Worm (Caenorhabditis elegans): ENCODE measurements around the gene oxi-1.

oxi-1 gene

DNA sequence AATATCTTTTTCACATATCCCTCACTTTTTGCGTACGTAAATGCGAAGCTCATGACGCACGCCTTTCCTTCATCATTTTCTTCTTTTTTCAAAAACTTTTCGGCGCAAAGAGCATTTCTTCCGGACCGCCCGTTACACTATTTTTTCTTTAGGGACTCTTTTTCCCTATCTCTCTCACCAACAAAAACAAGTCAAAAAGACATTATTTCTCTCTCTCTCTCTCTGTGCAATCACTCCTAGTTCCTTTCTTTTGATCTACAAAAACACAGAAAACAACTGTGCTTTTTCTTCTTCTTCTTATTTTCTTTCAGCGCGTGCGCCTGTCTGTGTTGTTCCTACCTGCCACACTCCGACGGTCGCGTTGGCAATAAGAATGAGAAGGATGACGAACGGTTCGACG is 42.0 kb upstream of the oxi-1 start:
- TF ChIP-seq ets-7 (tag; optimal IDR thresholded peaks at IDR 0.05) (no peak), hmg-4 (GFP tag; optimal IDR thresholded peaks at IDR 0.05) (no peak), hnd-1 (tag; optimal IDR thresholded peaks at IDR 0.05) (no peak), flt-1 (GFP tag; IDR thresholded peaks at IDR 0.05) (no peak)

ce11 chrIII:10816800-10817418 is 41.2 kb upstream of the oxi-1 start, which contains the start of gene sca-1:
TSS of gene sca-1 (minus strand) at chrIII:10816850.
- no peak for TF ChIP-seq ama-1 (optimal IDR thresholded peaks at IDR 0.05)
- TF ChIP-seq flt-1 (GFP tag; IDR thresholded peaks at IDR 0.05), result no peak
- TF ChIP-seq tra-4 (tag; optimal IDR thresholded peaks at IDR 0.05), result no peak
- no peak for TF ChIP-seq tbx-11 (GFP tag; IDR thresholded peaks at IDR 0.05)
- TF ChIP-seq tbx-37 (GFP tag; conservative IDR thresholded peaks at IDR 0.05), result no peak

DNA sequence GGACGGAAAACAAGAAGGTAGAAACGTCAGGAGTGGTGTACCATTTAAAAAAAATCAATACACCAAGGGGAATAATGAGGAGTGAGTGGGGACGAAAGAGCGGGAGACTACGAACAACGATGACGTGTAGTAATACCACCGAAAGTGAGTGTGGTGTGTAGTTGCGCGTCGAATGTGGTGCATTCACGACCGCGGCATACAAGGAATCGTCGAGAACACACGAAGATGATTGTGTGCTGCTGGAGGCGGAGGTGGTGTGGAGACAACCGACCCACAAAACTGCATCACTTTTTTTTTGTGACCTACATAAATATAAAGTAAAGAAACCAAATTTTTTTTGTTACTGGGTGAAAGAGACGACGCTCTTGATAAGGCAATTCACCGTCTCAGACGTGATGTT is 39.7 kb upstream of the oxi-1 start:
- TF ChIP-seq flt-1 (GFP tag; IDR thresholded peaks at IDR 0.05), result no peak
- peak; percentile 59 for TF ChIP-seq hmg-4 (GFP tag; optimal IDR thresholded peaks at IDR 0.05)

- no peak for TF ChIP-seq hmg-4 (GFP tag; optimal IDR thresholded peaks at IDR 0.05)
- no peak for TF ChIP-seq ama-1 (optimal IDR thresholded peaks at IDR 0.05)
- TF ChIP-seq tbx-11 (GFP tag; IDR thresholded peaks at IDR 0.05), result no peak
- TF ChIP-seq tbx-37 (GFP tag; conservative IDR thresholded peaks at IDR 0.05), result no peak
- no peak for TF ChIP-seq ets-7 (tag; optimal IDR thresholded peaks at IDR 0.05)
- TF ChIP-seq F13C5.2 (tag; optimal IDR thresholded peaks at IDR 0.05), result no peak
- no peak for TF ChIP-seq ceh-13 (GFP tag; optimal IDR thresholded peaks at IDR 0.05)
- no peak for TF ChIP-seq pes-1 (GFP tag; IDR thresholded peaks at IDR 0.05)
- no peak for TF ChIP-seq scrt-1 (GFP tag; IDR thresholded peaks at IDR 0.05)
- TF ChIP-seq sea-1 (GFP tag; conservative IDR thresholded peaks at IDR 0.05), result no peak
- no peak for TF ChIP-seq aly-1 (tag; optimal IDR thresholded peaks at IDR 0.05)
- no peak for TF ChIP-seq B0310.2 (tag; optimal IDR thresholded peaks at IDR 0.05)
- TF ChIP-seq ceh-36 (tag; optimal IDR thresholded peaks at IDR 0.05), result no peak
- no peak for TF ChIP-seq flt-1 (GFP tag; IDR thresholded peaks at IDR 0.05)
- TF ChIP-seq hmbx-1 (tag; optimal IDR thresholded peaks at IDR 0.05), result no peak
- no peak for TF ChIP-seq hnd-1 (tag; optimal IDR thresholded peaks at IDR 0.05)
- no peak for TF ChIP-seq tra-4 (tag; optimal IDR thresholded peaks at IDR 0.05)
Observed at ce11 chrIII:10819257-10819656, 38.8 kb upstream of the oxi-1 start.

DNA sequence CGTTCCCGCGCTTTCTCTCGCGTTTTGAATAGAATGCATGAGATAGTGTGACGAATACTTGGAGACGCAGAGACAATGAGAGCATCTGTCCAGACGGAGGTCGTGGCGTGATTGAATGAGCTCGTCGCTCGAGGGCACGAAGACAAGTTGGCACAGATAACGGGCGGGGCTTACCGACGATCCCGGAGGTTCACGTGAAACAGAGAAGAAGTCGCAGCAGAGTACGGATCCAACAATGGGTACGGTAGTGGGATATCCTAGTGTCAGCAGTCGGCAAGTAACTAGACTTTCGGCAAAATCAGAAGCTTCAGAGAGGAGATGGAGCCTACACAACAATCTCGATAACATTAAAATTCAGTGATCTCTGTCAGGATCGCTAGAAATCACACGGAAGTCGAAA is 38.3 kb upstream of the oxi-1 start:
- TF ChIP-seq ama-1 (optimal IDR thresholded peaks at IDR 0.05) (no peak), hmg-4 (GFP tag; optimal IDR thresholded peaks at IDR 0.05) (no peak), tbx-37 (GFP tag; conservative IDR thresholded peaks at IDR 0.05) (no peak), scrt-1 (GFP tag; IDR thresholded peaks at IDR 0.05) (no peak), pes-1 (GFP tag; IDR thresholded peaks at IDR 0.05) (no peak), hnd-1 (tag; optimal IDR thresholded peaks at IDR 0.05) (no peak), ceh-13 (GFP tag; optimal IDR thresholded peaks at IDR 0.05) (no peak), flt-1 (GFP tag; IDR thresholded peaks at IDR 0.05) (no peak), tbx-11 (GFP tag; IDR thresholded peaks at IDR 0.05) (no peak), sea-1 (GFP tag; conservative IDR thresholded peaks at IDR 0.05) (no peak), aly-1 (tag; optimal IDR thresholded peaks at IDR 0.05) (no peak), ceh-36 (tag; optimal IDR thresholded peaks at IDR 0.05) (no peak), hmbx-1 (tag; optimal IDR thresholded peaks at IDR 0.05) (no peak), B0310.2 (tag; optimal IDR thresholded peaks at IDR 0.05) (no peak)

- TF ChIP-seq hmg-4 (GFP tag; optimal IDR thresholded peaks at IDR 0.05) (no peak), aly-1 (tag; optimal IDR thresholded peaks at IDR 0.05) (no peak), scrt-1 (GFP tag; IDR thresholded peaks at IDR 0.05) (no peak), ama-1 (optimal IDR thresholded peaks at IDR 0.05) (no peak), tra-4 (tag; optimal IDR thresholded peaks at IDR 0.05) (no peak), ceh-13 (GFP tag; optimal IDR thresholded peaks at IDR 0.05) (no peak), ceh-36 (tag; optimal IDR thresholded peaks at IDR 0.05) (no peak), tbx-37 (GFP tag; conservative IDR thresholded peaks at IDR 0.05) (no peak), F13C5.2 (tag; optimal IDR thresholded peaks at IDR 0.05) (no peak), sea-1 (GFP tag; conservative IDR thresholded peaks at IDR 0.05) (no peak), B0310.2 (tag; optimal IDR thresholded peaks at IDR 0.05) (no peak), ets-7 (tag; optimal IDR thresholded peaks at IDR 0.05) (no peak), tbx-11 (GFP tag; IDR thresholded peaks at IDR 0.05) (no peak), pes-1 (GFP tag; IDR thresholded peaks at IDR 0.05) (no peak)
Observed at ce11 chrIII:10820592-10821242, 37.4 kb upstream of the oxi-1 start.

- TF ChIP-seq B0310.2 (tag; optimal IDR thresholded peaks at IDR 0.05) (no peak), tbx-11 (GFP tag; IDR thresholded peaks at IDR 0.05) (no peak), ets-7 (tag; optimal IDR thresholded peaks at IDR 0.05) (no peak), sea-1 (GFP tag; conservative IDR thresholded peaks at IDR 0.05) (no peak), aly-1 (tag; optimal IDR thresholded peaks at IDR 0.05) (no peak), ama-1 (optimal IDR thresholded peaks at IDR 0.05) (no peak), flt-1 (GFP tag; IDR thresholded peaks at IDR 0.05) (no peak), F13C5.2 (tag; optimal IDR thresholded peaks at IDR 0.05) (no peak), tra-4 (tag; optimal IDR thresholded peaks at IDR 0.05) (no peak), hmg-4 (GFP tag; optimal IDR thresholded peaks at IDR 0.05) (no peak), ceh-13 (GFP tag; optimal IDR thresholded peaks at IDR 0.05) (no peak), scrt-1 (GFP tag; IDR thresholded peaks at IDR 0.05) (no peak), hmbx-1 (tag; optimal IDR thresholded peaks at IDR 0.05) (no peak)
Observed at ce11 chrIII:10822494-10823113, 35.5 kb upstream of the oxi-1 start.

Data from whole organism, early embryonic.